Worm (Caenorhabditis elegans) whole organism, early embryonic: ENCODE measurements around the gene F49F1.17.

Experiments
- B0310.2 ChIP-seq: sonication (generic microtip); optimal IDR thresholded peaks from 2 replicates; lab custom pipeline; 2016; ENCODE audit warnings: mild to moderate bottlenecking, missing genetic modification characterization, missing compliant biosample characterization
- F13C5.2 ChIP-seq: sonication (generic microtip); optimal IDR thresholded peaks from 2 replicates; lab custom pipeline; 2017; ENCODE audit warnings: mild to moderate bottlenecking, missing genetic modification characterization, inconsistent platforms, missing compliant biosample characterization
- aly-1 ChIP-seq: sonication (generic microtip); optimal IDR thresholded peaks from 2 replicates; lab custom pipeline; 2016; ENCODE audit warnings: missing genetic modification characterization, missing compliant biosample characterization
- ama-1 ChIP-seq: fragments of 150-350 bp; optimal IDR thresholded peaks from 2 replicates; lab custom pipeline; 2014
- ceh-13 ChIP-seq: fragments of 200-800 bp; sonication (Bioruptor generic); optimal IDR thresholded peaks from 2 replicates; lab custom pipeline; 2018; ENCODE audit warnings: mild to moderate bottlenecking, missing genetic modification characterization, missing compliant biosample characterization
- ceh-36 ChIP-seq: sonication (generic microtip); optimal IDR thresholded peaks from 2 replicates; lab custom pipeline; 2016; ENCODE audit warnings: missing genetic modification characterization, inconsistent platforms, missing compliant biosample characterization
- ets-7 ChIP-seq: sonication (generic microtip); optimal IDR thresholded peaks from 2 replicates; lab custom pipeline; 2016; ENCODE audit warnings: missing genotype, missing genetic modification characterization, missing compliant biosample characterization
- flt-1 ChIP-seq: fragments of 200-800 bp; sonication (Bioruptor generic); IDR thresholded peaks from 2 replicates; pipeline ENCODE4 v1.3.6; 2022; ENCODE audit warnings: missing genetic modification characterization, missing compliant biosample characterization
- hmbx-1 ChIP-seq: sonication (generic microtip); optimal IDR thresholded peaks from 2 replicates; lab custom pipeline; 2016; ENCODE audit warnings: mild to moderate bottlenecking, missing genetic modification characterization, missing compliant biosample characterization
- hmg-4 ChIP-seq: fragments of 200-800 bp; sonication (Bioruptor generic); optimal IDR thresholded peaks from 2 replicates; lab custom pipeline; 2018; ENCODE audit warnings: mild to moderate bottlenecking, missing genetic modification characterization, missing compliant biosample characterization
- hnd-1 ChIP-seq: sonication (generic microtip); optimal IDR thresholded peaks from 2 replicates; lab custom pipeline; 2016; ENCODE audit warnings: missing genetic modification characterization, missing compliant biosample characterization
- pes-1 ChIP-seq: fragments of 200-800 bp; sonication (Bioruptor generic); IDR thresholded peaks from 2 replicates; pipeline ENCODE4 v1.3.6; 2022; ENCODE audit warnings: missing genetic modification reagents, missing genetic modification characterization, missing compliant biosample characterization
- scrt-1 ChIP-seq: fragments of 200-800 bp; sonication (Bioruptor generic); IDR thresholded peaks from 2 replicates; pipeline ENCODE4 v1.3.6; 2022; ENCODE audit warnings: missing genetic modification characterization, missing compliant biosample characterization
- sea-1 ChIP-seq: fragments of 200-800 bp; sonication (Bioruptor generic); conservative IDR thresholded peaks from 2 replicates; pipeline ENCODE4 v1.3.6; 2022; ENCODE audit warnings: missing genetic modification characterization, missing compliant biosample characterization
- tbx-11 ChIP-seq: fragments of 200-800 bp; sonication (Bioruptor generic); IDR thresholded peaks from 2 replicates; pipeline ENCODE4 v1.3.6; 2022; ENCODE audit warnings: missing genetic modification characterization, missing compliant biosample characterization
- tbx-37 ChIP-seq: fragments of 200-800 bp; sonication (Bioruptor generic); conservative IDR thresholded peaks from 2 replicates; pipeline ENCODE4 v1.3.6; 2022; ENCODE audit warnings: missing genetic modification reagents, missing genetic modification characterization, missing compliant biosample characterization
- tra-4 ChIP-seq: sonication (generic microtip); optimal IDR thresholded peaks from 2 replicates; lab custom pipeline; 2017; ENCODE audit warnings: missing genetic modification characterization, missing compliant biosample characterization

F49F1.17 gene

DNA sequence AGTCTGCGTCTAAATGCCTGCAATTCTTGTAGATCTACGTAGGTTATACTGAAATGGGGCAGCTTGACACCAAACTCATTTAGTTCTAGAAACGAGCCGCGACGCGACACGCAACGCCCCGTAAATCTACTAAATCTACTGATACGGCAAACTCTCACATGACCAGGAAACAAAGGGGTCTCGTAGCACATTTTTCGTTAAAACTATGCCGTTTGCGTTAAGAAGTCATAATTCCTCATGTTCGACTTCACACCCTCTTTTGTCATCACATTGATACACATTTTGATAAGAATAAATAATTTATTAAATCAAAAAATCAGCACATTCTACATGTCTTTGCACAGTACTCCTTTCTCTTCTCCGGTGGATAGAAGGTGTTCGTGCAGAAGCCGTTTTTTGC lies 14.6 kb downstream of the F49F1.17 start:
- TF ChIP-seq tbx-37 (GFP tag; lab: Robert Waterston, UW), result no peak
- no peak for TF ChIP-seq B0310.2 (tag; lab: Kevin White, UChicago)
- no peak for TF ChIP-seq pes-1
- TF ChIP-seq hmg-4 (GFP tag; lab: Kevin White, UChicago), result no peak
- no peak for TF ChIP-seq ceh-36 (tag; lab: Kevin White, UChicago)
- no peak for TF ChIP-seq flt-1 (GFP tag; lab: Robert Waterston, UW)
- TF ChIP-seq ama-1 (lab: Kevin White, UChicago), result no peak
- TF ChIP-seq F13C5.2, result no peak
- no peak for TF ChIP-seq ets-7 (tag; lab: Kevin White, UChicago)
- TF ChIP-seq hnd-1, result no peak
- no peak for TF ChIP-seq ceh-13
- TF ChIP-seq tra-4, result no peak
- no peak for TF ChIP-seq hmbx-1 (tag; lab: Kevin White, UChicago)
- TF ChIP-seq sea-1 (GFP tag; lab: Robert Waterston, UW), result no peak
- TF ChIP-seq aly-1 (tag; lab: Kevin White, UChicago), result no peak
- TF ChIP-seq tbx-11, result no peak

- no peak for TF ChIP-seq ets-7 (tag; lab: Kevin White, UChicago)
- no peak for TF ChIP-seq sea-1 (GFP tag; lab: Robert Waterston, UW)
- no peak for TF ChIP-seq hnd-1
Measured at ce11 chrIV:4120263-4120662, 15.4 kb downstream of the F49F1.17 start, which contains the start of gene F49F1.5. F49F1.5 (minus strand) TSS chrIV:4120415.

DNA sequence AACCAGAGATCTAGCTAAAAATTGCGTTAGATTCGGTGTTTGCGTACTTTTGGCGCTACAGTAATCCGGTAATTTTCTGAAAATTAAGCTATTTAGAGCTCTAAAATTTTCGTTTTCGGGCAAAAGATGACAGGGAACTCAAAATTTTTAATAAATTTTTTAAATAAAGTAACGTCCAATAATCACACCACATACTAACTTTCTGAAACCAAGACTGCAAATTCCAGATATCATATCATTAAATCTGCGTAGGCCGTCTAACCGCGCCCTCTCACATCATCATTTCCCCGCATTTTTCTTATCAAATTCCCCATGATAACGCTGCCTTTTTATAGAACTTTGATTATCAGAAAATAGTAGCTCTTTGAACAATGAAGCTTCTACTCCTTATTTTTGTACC lies 18.2 kb downstream of the F49F1.17 start, which contains the start of gene drd-50:
Gene drd-50 (plus strand): TSS at position 301 of the 400 bp plus-strand sequence.
- TF ChIP-seq B0310.2 (tag; lab: Kevin White, UChicago) (no peak), pes-1 (no peak), flt-1 (GFP tag; lab: Robert Waterston, UW) (no peak), hmg-4 (GFP tag; lab: Kevin White, UChicago) (no peak), hnd-1 (no peak), tbx-37 (GFP tag; lab: Robert Waterston, UW) (no peak), ceh-13 (no peak), ama-1 (lab: Kevin White, UChicago) (no peak), ceh-36 (tag; lab: Kevin White, UChicago) (no peak), sea-1 (GFP tag; lab: Robert Waterston, UW) (no peak), F13C5.2 (no peak), ets-7 (tag; lab: Kevin White, UChicago) (no peak), tbx-11 (no peak), scrt-1 (GFP tag; lab: Robert Waterston, UW) (no peak), tra-4 (no peak), hmbx-1 (tag; lab: Kevin White, UChicago) (no peak)

ce11 chrIV:4115634-4116033 lies 20.0 kb downstream of the F49F1.17 start, which contains the start of the genes F49F1.4 and F49F1.2:
F49F1.4 (minus strand) TSS chrIV:4115734.
F49F1.2 (plus strand) TSS chrIV:4115943.
- no peak for TF ChIP-seq scrt-1 (GFP tag; lab: Robert Waterston, UW)
- no peak for TF ChIP-seq ceh-36 (tag; lab: Kevin White, UChicago)
- TF ChIP-seq hmbx-1 (tag; lab: Kevin White, UChicago), result no peak
- TF ChIP-seq tra-4, result no peak
- no peak for TF ChIP-seq pes-1
- TF ChIP-seq F13C5.2, result no peak
- no peak for TF ChIP-seq sea-1 (GFP tag; lab: Robert Waterston, UW)
- TF ChIP-seq hnd-1, result no peak
- TF ChIP-seq ets-7 (tag; lab: Kevin White, UChicago), result no peak
- TF ChIP-seq flt-1 (GFP tag; lab: Robert Waterston, UW), result no peak
- TF ChIP-seq ama-1 (lab: Kevin White, UChicago), result no peak

DNA sequence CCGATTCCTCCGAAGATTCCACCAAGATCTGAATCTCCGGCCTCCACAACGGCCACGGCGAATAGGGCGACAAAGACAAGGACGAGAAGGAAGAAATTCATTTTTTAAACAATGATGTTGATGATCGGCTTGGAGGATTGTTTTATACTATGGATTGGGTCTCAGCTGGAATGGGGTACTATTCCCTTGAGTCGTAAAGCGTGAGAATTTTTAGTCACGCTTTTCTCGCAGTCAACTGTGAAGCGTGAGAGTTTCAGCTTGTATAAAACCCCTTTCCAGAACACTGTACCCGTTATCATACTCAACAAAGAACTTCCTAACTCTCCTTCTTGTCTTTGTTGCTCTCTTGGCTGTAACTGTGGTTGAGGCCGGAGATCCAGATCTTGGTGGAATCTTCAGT lies 21.1 kb downstream of the F49F1.17 start, which contains the start of gene F49F1.15:
Gene F49F1.15 (minus strand): TSS at position 101 of the 400 bp plus-strand sequence.
- no peak for TF ChIP-seq hnd-1

ce11 chrIV:4112387-4112786 lies 23.3 kb downstream of the F49F1.17 start, which contains the start of gene F49F1.14:
F49F1.14 (minus strand) TSS chrIV:4112487.
- no peak for TF ChIP-seq ceh-36 (tag; lab: Kevin White, UChicago)

DNA sequence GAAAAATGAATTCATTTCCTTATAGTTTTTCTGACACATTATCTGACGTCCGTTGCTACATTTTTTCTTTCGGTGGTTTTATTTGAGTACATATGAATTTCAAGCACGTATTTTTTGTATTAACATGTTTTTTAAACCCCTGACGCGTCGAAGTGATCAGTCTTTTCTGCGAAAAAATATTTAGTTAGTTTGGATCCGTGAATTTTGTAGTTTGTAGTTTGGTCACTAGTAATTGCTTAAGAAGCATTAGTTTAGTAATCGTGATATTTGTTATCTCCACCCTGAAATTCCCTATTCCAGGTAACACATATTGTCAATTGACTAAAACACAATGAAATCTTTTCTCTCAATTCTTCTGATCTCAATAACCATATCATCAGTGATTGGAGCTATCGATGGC lies 26.9 kb downstream of the F49F1.17 start, which contains the start of gene C35B1.7:
Gene C35B1.7 (plus strand): TSS at position 301 of the 400 bp plus-strand sequence.
- TF ChIP-seq sea-1 (GFP tag; lab: Robert Waterston, UW) (no peak), tbx-37 (GFP tag; lab: Robert Waterston, UW) (no peak), flt-1 (GFP tag; lab: Robert Waterston, UW) (no peak), pes-1 (no peak), tbx-11 (no peak), tra-4 (no peak), ceh-13 (no peak), hnd-1 (no peak), F13C5.2 (no peak), hmbx-1 (tag; lab: Kevin White, UChicago) (no peak), scrt-1 (GFP tag; lab: Robert Waterston, UW) (no peak), B0310.2 (tag; lab: Kevin White, UChicago) (no peak)

ce11 chrIV:4102720-4103119 lies 32.9 kb downstream of the F49F1.17 start, which contains the start of gene ubc-1:
ubc-1 (plus strand) TSS chrIV:4103020.
- TF ChIP-seq pes-1 (no peak), ama-1 (lab: Kevin White, UChicago) (no peak), ceh-36 (tag; lab: Kevin White, UChicago) (no peak), B0310.2 (tag; lab: Kevin White, UChicago) (no peak), ceh-13 (no peak), hmbx-1 (tag; lab: Kevin White, UChicago) (no peak), tbx-11 (no peak), aly-1 (tag; lab: Kevin White, UChicago) (no peak), tra-4 (no peak), F13C5.2 (no peak), scrt-1 (GFP tag; lab: Robert Waterston, UW) (no peak), hnd-1 (no peak), flt-1 (GFP tag; lab: Robert Waterston, UW) (no peak), tbx-37 (GFP tag; lab: Robert Waterston, UW) (no peak), ets-7 (tag; lab: Kevin White, UChicago) (no peak)
